Worm (Caenorhabditis elegans) whole organism, young adult: ENCODE measurements around the gene fbxb-88.

Experiments used
- B0019.2 ChIP-seq: fragments of 200-800 bp; sonication (Bioruptor generic); conservative IDR thresholded peaks from 2 replicates; pipeline ENCODE4 v1.3.6; 2022; ENCODE audit warnings: missing genetic modification reagents, missing genetic modification characterization, missing compliant biosample characterization
- C06A6.2 ChIP-seq: fragments of 200-800 bp; sonication (Bioruptor generic); conservative IDR thresholded peaks from 2 replicates; pipeline ENCODE4 v1.3.6; 2022; ENCODE audit warnings: missing genetic modification characterization, missing compliant biosample characterization
- C17E4.6 ChIP-seq: fragments of 200-800 bp; sonication (Bioruptor generic); IDR thresholded peaks from 2 replicates; pipeline ENCODE4 v1.3.6; 2022; ENCODE audit warnings: missing genetic modification reagents, missing genetic modification characterization, missing compliant biosample characterization
- F37B4.10 ChIP-seq: fragments of 200-800 bp; sonication (Bioruptor generic); IDR thresholded peaks from 2 replicates; pipeline ENCODE4 v1.3.6; 2022; ENCODE audit warnings: missing genetic modification characterization, missing compliant biosample characterization
- T26A5.8 ChIP-seq: sonication (generic microtip); optimal IDR thresholded peaks from 2 replicates; lab custom pipeline; 2016; ENCODE audit warnings: missing genetic modification characterization, missing compliant biosample characterization
- Y95B8A.8 ChIP-seq: fragments of 200-800 bp; sonication (Bioruptor generic); IDR thresholded peaks from 2 replicates; pipeline ENCODE4 v1.3.6; 2022; ENCODE audit warnings: missing genetic modification reagents, missing genetic modification characterization, missing compliant biosample characterization
- akir-1 ChIP-seq: fragments of 200-800 bp; sonication (Bioruptor generic); optimal IDR thresholded peaks from 2 replicates; lab custom pipeline; 2018; ENCODE audit warnings: mild to moderate bottlenecking, missing genetic modification characterization, moderate library complexity, missing compliant biosample characterization
- ama-1 ChIP-seq, 3 experiments: fragments of 150-350 bp in 1 of 3; sonication (generic microtip) in 2 of 3; optimal IDR thresholded peaks; 2 replicates each; lab custom pipeline; 2014 to 2018; ENCODE audit warnings: missing biosample characterization in 2 of 3, missing genetic modification characterization in 2 of 3, missing genetic modification reagents in 2 of 3
- aptf-3 ChIP-seq: fragments of 200-800 bp; sonication (Bioruptor generic); IDR thresholded peaks from 2 replicates; pipeline ENCODE4 v1.3.6; 2022; ENCODE audit warnings: missing genetic modification characterization, missing compliant biosample characterization
- athp-1 ChIP-seq: sonication (generic microtip); optimal IDR thresholded peaks from 2 replicates; lab custom pipeline; 2017; ENCODE audit warnings: mild to moderate bottlenecking, missing genetic modification characterization, missing compliant biosample characterization
- ceh-27 ChIP-seq: fragments of 200-800 bp; sonication (Bioruptor generic); optimal IDR thresholded peaks from 2 replicates; lab custom pipeline; 2018; ENCODE audit warnings: mild to moderate bottlenecking, missing genetic modification characterization, moderate library complexity, missing compliant biosample characterization
- dox-1 ChIP-seq: fragments of 200-800 bp; sonication (Bioruptor generic); IDR thresholded peaks from 2 replicates; pipeline ENCODE4 v1.3.6; 2022; ENCODE audit warnings: missing genetic modification reagents, missing genetic modification characterization, missing compliant biosample characterization
- dpl-1 ChIP-seq: fragments of 150-350 bp; optimal IDR thresholded peaks from 2 replicates; lab custom pipeline; 2014; ENCODE audit warnings: missing biosample characterization, missing genetic modification reagents, missing genetic modification characterization
- hrde-1 ChIP-seq: sonication (generic microtip); optimal IDR thresholded peaks from 2 replicates; lab custom pipeline; 2016; ENCODE audit warnings: missing genetic modification characterization, mild to moderate bottlenecking, missing compliant biosample characterization, moderate library complexity, missing genotype, missing genetic modification reagents, borderline replicate concordance
- hsf-1 ChIP-seq: fragments of 200-800 bp; sonication (Bioruptor generic); IDR thresholded peaks from 2 replicates; pipeline ENCODE4 v1.3.6; 2022; ENCODE audit warnings: missing genetic modification reagents, missing genetic modification characterization, missing compliant biosample characterization
- lin-26 ChIP-seq: fragments of 200-800 bp; sonication (Bioruptor generic); IDR thresholded peaks from 2 replicates; pipeline ENCODE4 v1.3.6; 2022; ENCODE audit warnings: missing genetic modification reagents, missing genetic modification characterization, missing compliant biosample characterization
- lir-1 ChIP-seq: fragments of 200-800 bp; sonication (Bioruptor generic); conservative IDR thresholded peaks from 2 replicates; pipeline ENCODE4 v1.3.6; 2022; ENCODE audit warnings: missing genetic modification reagents, missing genetic modification characterization, missing compliant biosample characterization
- lsl-1 ChIP-seq: fragments of 200-800 bp; sonication (Bioruptor generic); optimal IDR thresholded peaks from 2 replicates; lab custom pipeline; 2018; ENCODE audit warnings: mild to moderate bottlenecking, missing genetic modification characterization, moderate library complexity, missing compliant biosample characterization
- nfya-1 ChIP-seq: sonication (generic microtip); optimal IDR thresholded peaks from 2 replicates; lab custom pipeline; 2017; ENCODE audit warnings: antibody characterized with exemption, missing compliant biosample characterization, missing genetic modification characterization, borderline replicate concordance; ENCODE audit not compliant: insufficient read depth
- nhr-179 ChIP-seq: sonication (generic microtip); optimal IDR thresholded peaks from 2 replicates; lab custom pipeline; 2016; ENCODE audit warnings: mild to moderate bottlenecking, missing genetic modification characterization, missing compliant biosample characterization
- nhr-80 ChIP-seq: sonication (generic microtip); optimal IDR thresholded peaks from 2 replicates; lab custom pipeline; 2016; ENCODE audit warnings: missing genetic modification characterization, missing compliant biosample characterization
- snpc-3.4 ChIP-seq: sonication (generic microtip); optimal IDR thresholded peaks from 2 replicates; lab custom pipeline; 2017; ENCODE audit warnings: missing genetic modification characterization, mild to moderate bottlenecking, missing compliant biosample characterization, antibody characterized with exemption, moderate library complexity, missing genotype, missing genetic modification reagents
- tbx-9 ChIP-seq: sonication (generic microtip); optimal IDR thresholded peaks from 2 replicates; lab custom pipeline; 2016; ENCODE audit warnings: borderline replicate concordance, missing genetic modification characterization, inconsistent platforms, missing compliant biosample characterization
- zfh-2 ChIP-seq: fragments of 200-800 bp; sonication (Bioruptor generic); conservative IDR thresholded peaks from 2 replicates; pipeline ENCODE4 v1.3.6; 2022; ENCODE audit warnings: missing genetic modification reagents, missing genetic modification characterization, missing compliant biosample characterization
- zim-3 ChIP-seq: sonication (generic microtip); optimal IDR thresholded peaks from 2 replicates; lab custom pipeline; 2017; ENCODE audit warnings: mild to moderate bottlenecking, missing genetic modification characterization, moderate library complexity, missing compliant biosample characterization
- ztf-22 ChIP-seq: fragments of 200-800 bp; sonication (Bioruptor generic); optimal IDR thresholded peaks from 2 replicates; lab custom pipeline; 2018; ENCODE audit warnings: mild to moderate bottlenecking, missing genetic modification characterization, moderate library complexity, missing compliant biosample characterization

The fbxb-88 gene

ce11 chrII:4786181-4786580 is 41.5 kb downstream of the fbxb-88 start, which contains the start of gene msp-3:
TSS of gene msp-3 (minus strand) at chrII:4786281.
- TF ChIP-seq hsf-1: no peak
- TF ChIP-seq zfh-2 (GFP tag; lab: Robert Waterston, UW): no peak
- TF ChIP-seq nhr-179 (tag; lab: Kevin White, UChicago): no peak
- no peak for TF ChIP-seq ztf-22 (GFP tag; lab: Kevin White, UChicago)
- TF ChIP-seq aptf-3 (GFP tag; lab: Robert Waterston, UW): no peak
- TF ChIP-seq T26A5.8 (tag; lab: Kevin White, UChicago): no peak

ce11 chrII:4784436-4784835 is 43.2 kb downstream of the fbxb-88 start, which contains the start of gene nep-12:
TSS of gene nep-12 (minus strand) at chrII:4784536.
- TF ChIP-seq dpl-1 (no peak), zim-3 (no peak), Y95B8A.8 (GFP tag; lab: Robert Waterston, UW) (no peak), B0019.2 (GFP tag; lab: Robert Waterston, UW) (no peak), C17E4.6 (GFP tag; lab: Robert Waterston, UW) (no peak), athp-1 (tag; lab: Kevin White, UChicago) (no peak), lin-26 (GFP tag; lab: Robert Waterston, UW) (no peak), lsl-1 (no peak), aptf-3 (GFP tag; lab: Robert Waterston, UW) (no peak), hrde-1 (no peak), snpc-3.4 (tag; lab: Kevin White, UChicago) (no peak), lir-1 (GFP tag; lab: Robert Waterston, UW) (no peak)

- TF ChIP-seq ama-1 (optimal IDR thresholded peaks at IDR 0.05; lab: Kevin White, UChicago) (no peak), ama-1 (GFP tag; optimal IDR thresholded peaks at IDR 0.05; lab: Kevin White, UChicago) (no peak), tbx-9 (no peak), dox-1 (GFP tag; lab: Robert Waterston, UW) (no peak), ceh-27 (GFP tag; lab: Kevin White, UChicago) (no peak), F37B4.10 (GFP tag; lab: Robert Waterston, UW) (no peak), C06A6.2 (no peak), nfya-1 (tag; lab: Kevin White, UChicago) (no peak)
Measured at ce11 chrII:4779753-4780152, 47.9 kb downstream of the fbxb-88 start.

ce11 chrII:4776933-4777332 is 50.8 kb downstream of the fbxb-88 start, which contains the start of gene F26G1.11:
TSS of gene F26G1.11 (plus strand) at chrII:4777137.
- TF ChIP-seq akir-1 (GFP tag; lab: Kevin White, UChicago) (no peak), nhr-80 (tag; lab: Kevin White, UChicago) (peak; percentile 38)
